Worm (Caenorhabditis elegans) whole organism, L3 larva: ENCODE measurements around the gene git-1.

Source experiments
- ama-1 ChIP-seq: fragments of 150-350 bp; optimal IDR thresholded peaks from 2 replicates; lab custom pipeline; 2018
- ceh-28 ChIP-seq: fragments of 150-350 bp; optimal IDR thresholded peaks from 2 replicates; lab custom pipeline; 2014; ENCODE audit warnings: missing biosample characterization, missing genetic modification reagents, missing genetic modification characterization
- ceh-82 ChIP-seq: fragments of 150-350 bp; optimal IDR thresholded peaks from 2 replicates; lab custom pipeline; 2014; ENCODE audit warnings: missing biosample characterization, missing genetic modification characterization
- ceh-9 ChIP-seq: sonication (generic microtip); optimal IDR thresholded peaks from 2 replicates; lab custom pipeline; 2018; ENCODE audit warnings: missing biosample characterization, missing genetic modification characterization
- elt-2 ChIP-seq: sonication (generic microtip); optimal IDR thresholded peaks from 2 replicates; lab custom pipeline; 2016; ENCODE audit warnings: missing genetic modification reagents, mild to moderate bottlenecking, missing genetic modification characterization, missing compliant biosample characterization
- nhr-11 ChIP-seq: fragments of 150-350 bp; optimal IDR thresholded peaks from 2 replicates; lab custom pipeline; 2014; ENCODE audit warnings: missing biosample characterization, missing genetic modification characterization
- nhr-12 ChIP-seq: fragments of 150-350 bp; optimal IDR thresholded peaks from 2 replicates; lab custom pipeline; 2014; ENCODE audit warnings: missing biosample characterization, missing genetic modification characterization
- nhr-237 ChIP-seq: fragments of 150-350 bp; optimal IDR thresholded peaks from 2 replicates; lab custom pipeline; 2014; ENCODE audit warnings: missing biosample characterization, missing genetic modification characterization
- nhr-28 ChIP-seq: fragments of 150-350 bp; optimal IDR thresholded peaks from 2 replicates; lab custom pipeline; 2014; ENCODE audit warnings: missing biosample characterization, missing genetic modification characterization
- snpc-4 ChIP-seq: fragments of 150-350 bp; optimal IDR thresholded peaks from 2 replicates; lab custom pipeline; 2014; ENCODE audit warnings: missing biosample characterization, missing genetic modification characterization
- ztf-11 ChIP-seq: fragments of 150-350 bp; optimal IDR thresholded peaks from 2 replicates; lab custom pipeline; 2014; ENCODE audit warnings: missing biosample characterization, missing genetic modification characterization

- TF ChIP-seq nhr-237 = no peak
- TF ChIP-seq ceh-82 (tag; lab: Kevin White, UChicago) = no peak
- TF ChIP-seq ceh-28 (tag; lab: Kevin White, UChicago) = no peak
- TF ChIP-seq ceh-9 (tag; lab: Kevin White, UChicago) = no peak
- no peak for TF ChIP-seq nhr-12 (tag; lab: Kevin White, UChicago)
- TF ChIP-seq snpc-4 (tag; lab: Kevin White, UChicago) = no peak
- TF ChIP-seq ztf-11 (tag; lab: Kevin White, UChicago) = no peak
- TF ChIP-seq ama-1 (lab: Kevin White, UChicago) = no peak
- peak; percentile 27 for TF ChIP-seq elt-2
- no peak for TF ChIP-seq nhr-11 (tag; lab: Kevin White, UChicago)
- TF ChIP-seq nhr-28 (tag; lab: Kevin White, UChicago) = no peak
Observed at ce11 chrX:10542313-10543048, 17.8 kb downstream of the git-1 start, which contains the start of the genes F59F5.3 and F59F5.4.
